Worm (Caenorhabditis elegans) whole organism, young adult: ENCODE results near the gene his-48.

Experiments used
- Y95B8A.8 ChIP-seq: fragments of 200-800 bp; sonication (Bioruptor generic); IDR thresholded peaks from 2 replicates; pipeline ENCODE4 v1.3.6; 2022; ENCODE audit warnings: missing genetic modification reagents, missing genetic modification characterization, missing compliant biosample characterization
- aptf-2 ChIP-seq: fragments of 200-800 bp; sonication (Bioruptor generic); conservative IDR thresholded peaks from 2 replicates; pipeline ENCODE4 v1.3.6; 2022; ENCODE audit warnings: missing genetic modification reagents, missing genetic modification characterization, missing compliant biosample characterization
- efl-1 ChIP-seq: fragments of 150-350 bp; optimal IDR thresholded peaks from 2 replicates; lab custom pipeline; 2014; ENCODE audit warnings: missing biosample characterization, missing genetic modification reagents, missing genetic modification characterization
- gei-17 ChIP-seq: fragments of 200-800 bp; sonication (Bioruptor generic); optimal IDR thresholded peaks from 2 replicates; lab custom pipeline; 2018; ENCODE audit warnings: mild to moderate bottlenecking, missing genetic modification characterization, missing compliant biosample characterization
- lsl-1 ChIP-seq: fragments of 200-800 bp; sonication (Bioruptor generic); optimal IDR thresholded peaks from 2 replicates; lab custom pipeline; 2018; ENCODE audit warnings: mild to moderate bottlenecking, missing genetic modification characterization, moderate library complexity, missing compliant biosample characterization
- nhr-179 ChIP-seq: sonication (generic microtip); optimal IDR thresholded peaks from 2 replicates; lab custom pipeline; 2016; ENCODE audit warnings: mild to moderate bottlenecking, missing genetic modification characterization, missing compliant biosample characterization
- nhr-90 ChIP-seq: sonication (generic microtip); optimal IDR thresholded peaks from 2 replicates; lab custom pipeline; 2016; ENCODE audit warnings: missing genotype, mild to moderate bottlenecking, missing genetic modification characterization, missing compliant biosample characterization
- pha-4 ChIP-seq: fragments of 150-350 bp; sonication (generic microtip); optimal IDR thresholded peaks from 2 replicates; lab custom pipeline; 2014; ENCODE audit warnings: missing biosample characterization, missing genetic modification reagents, missing genetic modification characterization

DNA sequence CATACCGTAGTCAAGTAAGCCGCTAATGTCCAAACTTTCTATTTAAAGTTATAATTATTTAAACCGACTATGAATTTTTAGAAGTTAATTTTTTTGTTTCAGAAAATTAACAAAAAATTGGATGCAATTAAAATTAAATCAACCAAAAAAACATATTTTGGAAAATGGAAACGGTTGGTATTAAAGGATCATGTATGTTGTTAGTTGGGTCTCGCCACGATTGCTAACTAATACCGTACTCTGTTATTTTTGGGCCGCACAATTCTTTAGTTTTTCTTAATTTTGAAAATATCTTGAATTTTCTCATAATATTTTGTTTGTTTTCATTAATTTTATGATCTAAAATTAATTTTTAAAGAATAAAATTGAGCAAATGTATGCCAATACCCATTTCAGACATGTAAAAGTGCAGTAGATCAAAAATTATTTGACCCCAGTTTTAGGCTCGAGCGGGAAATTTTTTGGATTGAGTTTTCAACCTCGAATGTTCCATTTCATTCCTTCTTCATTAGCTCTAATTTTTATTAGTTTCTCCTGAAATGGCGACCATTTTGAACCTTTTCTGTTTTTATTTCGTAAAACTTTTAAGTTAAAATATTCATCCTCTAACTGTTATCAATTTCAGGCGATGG, 47.9 kb downstream of the his-48 start, which contains the start of gene cbd-1:
- no peak for TF ChIP-seq aptf-2 (GFP tag; lab: Robert Waterston, UW)
- TF ChIP-seq Y95B8A.8 (GFP tag; lab: Robert Waterston, UW) = 0 out of 2 replicates have a peak, but pooled peaks have one; percentile 57
- no peak for TF ChIP-seq gei-17 (GFP tag; lab: Kevin White, UChicago)
- no peak for TF ChIP-seq nhr-179 (tag; lab: Kevin White, UChicago)
- TF ChIP-seq efl-1 (GFP tag; lab: Kevin White, UChicago) = peak; percentile 96
- TF ChIP-seq lsl-1 = peak; percentile 92
- TF ChIP-seq nhr-90 (tag; lab: Kevin White, UChicago) = no peak
- TF ChIP-seq pha-4 = no peak
